Fruit fly (Drosophila melanogaster): ENCODE data around the gene CG5895.
A peak's percentile ranks its signal among the peaks of the same experiment; 100 is the strongest.

The CG5895 gene

DNA sequence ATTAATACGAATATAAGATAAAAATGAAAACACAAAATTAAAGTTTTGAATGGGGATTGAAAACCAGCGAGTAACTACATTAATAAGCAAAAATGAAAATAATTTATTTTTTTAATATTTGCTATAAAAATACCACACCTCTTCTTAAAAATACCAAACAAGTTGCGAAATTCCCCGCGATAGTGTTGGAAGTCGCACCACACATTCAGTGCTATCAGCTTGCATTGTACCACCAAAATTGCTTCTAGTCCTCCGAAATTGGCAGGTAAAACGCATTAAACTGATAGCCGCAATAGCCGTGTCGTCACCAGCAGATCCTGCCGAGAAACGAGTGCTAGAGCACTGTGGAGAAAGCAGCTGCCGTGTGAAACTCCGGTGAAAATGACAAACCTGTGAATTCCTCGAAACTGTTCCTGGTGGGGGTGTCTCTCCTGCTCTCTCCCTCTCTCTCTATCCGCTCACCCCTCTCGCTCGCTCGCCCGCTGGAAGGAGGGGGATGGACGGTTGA, 47.2 kb upstream of the CG5895 start, which contains the start of gene Hip14 (continued):
- TF ChIP-seq sd (tag; optimal IDR thresholded peaks at IDR 0.05) (peak; percentile 86), lbe (GFP tag; optimal IDR thresholded peaks at IDR 0.05) (peak; percentile 10), CG6765 (GFP tag; optimal IDR thresholded peaks at IDR 0.05) (no peak), MESR4 (GFP tag; optimal IDR thresholded peaks at IDR 0.05) (peak; percentile 98), CG14710 (tag; optimal IDR thresholded peaks at IDR 0.05) (peak; percentile 59), zfh1 (GFP tag; IDR thresholded peaks at IDR 0.05) (0 out of 3 replicates have a peak, but pooled peaks have one; percentile 38), CG12104 (GFP tag; optimal IDR thresholded peaks at IDR 0.05) (peak; percentile 55), row (GFP tag; IDR thresholded peaks at IDR 0.05) (0 out of 3 replicates have a peak, but pooled peaks have one; percentile 39), CG2120 (GFP tag; optimal IDR thresholded peaks at IDR 0.05) (peak; percentile 7), ERR (GFP tag; optimal IDR thresholded peaks at IDR 0.05) (peak; percentile 10), BtbVII (GFP tag; optimal IDR thresholded peaks at IDR 0.05) (peak; percentile 4), CG13296 (GFP tag; optimal IDR thresholded peaks at IDR 0.05) (peak; percentile 22), CG10543 (GFP tag; optimal IDR thresholded peaks at IDR 0.05) (no peak), CG17328 (GFP tag; IDR thresholded peaks at IDR 0.05) (0 out of 2 replicates have a peak, but pooled peaks have one; percentile 8), Trl (optimal IDR thresholded peaks at IDR 0.05) (peak in 1 of 2 experiments; percentile 51), Trl (GFP tag; optimal IDR thresholded peaks at IDR 0.05) (peak; percentile 29), CrebB (tag; optimal IDR thresholded peaks at IDR 0.05) (peak; percentile 10), CG13424 (tag; optimal IDR thresholded peaks at IDR 0.05) (peak; percentile 28), BEAF-32 (GFP tag; optimal IDR thresholded peaks at IDR 0.05) (peak; percentile 29), nerfin-1 (tag; optimal IDR thresholded peaks at IDR 0.05) (peak; percentile 80), seq (GFP tag; IDR thresholded peaks at IDR 0.05) (peak; percentile 77), CG30020 (tag; optimal IDR thresholded peaks at IDR 0.05) (peak; percentile 48), crp (GFP tag; optimal IDR thresholded peaks at IDR 0.05) (peak in 1 of 2 experiments; percentile 0), Scr (GFP tag; IDR thresholded peaks at IDR 0.05; ENCODE audit: partially characterized antibody) (peak; percentile 22; the same call in 1 of the 2 replicates), gcm2 (GFP tag; optimal IDR thresholded peaks at IDR 0.05) (no peak), bbx (GFP tag; IDR thresholded peaks at IDR 0.05; ENCODE audit: partially characterized antibody) (peak; percentile 64), CG31441 (GFP tag; IDR thresholded peaks at IDR 0.05) (peak; percentile 63), CG8478 (optimal IDR thresholded peaks at IDR 0.05) (peak; percentile 58), vvl (GFP tag; IDR thresholded peaks at IDR 0.05) (peak; percentile 39), CG17361 (GFP tag; IDR thresholded peaks at IDR 0.05) (0 out of 3 replicates have a peak, but pooled peaks have one; percentile 36), ato (GFP tag; IDR thresholded peaks at IDR 0.05; ENCODE audit: partially characterized antibody) (0 out of 2 replicates have a peak, but pooled peaks have one; percentile 12), prd (optimal IDR thresholded peaks at IDR 0.05) (no peak), prd (GFP tag; IDR thresholded peaks at IDR 0.05) (0 out of 3 replicates have a peak, but pooled peaks have one; percentile 17), CG7928 (GFP tag; optimal IDR thresholded peaks at IDR 0.05) (no peak), nerfin-2 (GFP tag; IDR thresholded peaks at IDR 0.05; ENCODE audit: partially characterized antibody) (no peak), CG13775 (GFP tag; optimal IDR thresholded peaks at IDR 0.05) (peak; percentile 16), CG13894 (tag; optimal IDR thresholded peaks at IDR 0.05) (no peak), pzg (GFP tag; optimal IDR thresholded peaks at IDR 0.05) (peak; percentile 52), CG6689 (GFP tag; IDR thresholded peaks at IDR 0.05) (no peak), MBD-R2 (GFP tag; IDR thresholded peaks at IDR 0.05) (peak; percentile 57), Nf-YA (GFP tag; IDR thresholded peaks at IDR 0.05) (no peak), zfh2 (GFP tag; optimal IDR thresholded peaks at IDR 0.05) (peak; percentile 19), dmrt99B (tag; optimal IDR thresholded peaks at IDR 0.05) (no peak), CG9727 (GFP tag; optimal IDR thresholded peaks at IDR 0.05) (peak; percentile 33), nom (GFP tag; optimal IDR thresholded peaks at IDR 0.05) (peak; percentile 57), chm (GFP tag; IDR thresholded peaks at IDR 0.05) (peak; percentile 20; the same call in 1 of the 2 replicates), crol (GFP tag; IDR thresholded peaks at IDR 0.05) (peak; percentile 91), klu (GFP tag; IDR thresholded peaks at IDR 0.05) (0 out of 2 replicates have a peak, but pooled peaks have one; percentile 17), CG3281 (GFP tag; optimal IDR thresholded peaks at IDR 0.05) (peak; percentile 6), HLH54F (GFP tag; optimal IDR thresholded peaks at IDR 0.05) (peak; percentile 0)
